Fruit fly (Drosophila melanogaster) whole organism, embryonic: ENCODE results near the gene Gprk2.
A peak's percentile ranks its signal among the peaks of the same experiment; 100 is the strongest.

Experiments
- Aef1 ChIP-seq: fragments of 200-800 bp; sonication (Bioruptor generic); IDR thresholded peaks from 3 replicates; pipeline ENCODE4 v1.3.6; 2022; ENCODE audit warnings: missing biosample characterization, missing genetic modification characterization
- Bgb ChIP-seq: fragments of 200-800 bp; sonication (Bioruptor generic); IDR thresholded peaks from 2 replicates; pipeline ENCODE4 v1.3.6; 2022; ENCODE audit warnings: missing biosample characterization, missing genetic modification characterization; ENCODE audit not compliant: partially characterized antibody
- C15 ChIP-seq: fragments of 200-800 bp; sonication (Bioruptor generic); IDR thresholded peaks from 3 replicates; pipeline ENCODE4 v1.3.6; 2022; ENCODE audit warnings: missing biosample characterization, missing genetic modification characterization
- CG10979 ChIP-seq: fragments of 200-800 bp; sonication (Bioruptor generic); optimal IDR thresholded peaks from 2 replicates; lab custom pipeline; 2018; ENCODE audit warnings: missing biosample characterization, mild to moderate bottlenecking, missing genetic modification characterization, moderate library complexity
- CG11398 ChIP-seq: fragments of 200-800 bp; sonication (Bioruptor generic); optimal IDR thresholded peaks from 2 replicates; lab custom pipeline; 2016; ENCODE audit warnings: missing biosample characterization, missing genetic modification characterization
- CG13424 ChIP-seq: fragments of 200-800 bp; sonication (Bioruptor generic); optimal IDR thresholded peaks from 2 replicates; lab custom pipeline; 2019; ENCODE audit warnings: missing biosample characterization, mild to moderate bottlenecking, missing genetic modification characterization, moderate library complexity
- CG14014 ChIP-seq: fragments of 200-800 bp; sonication (Bioruptor generic); IDR thresholded peaks from 2 replicates; pipeline ENCODE4 v1.3.6; 2022; ENCODE audit warnings: missing biosample characterization, missing genetic modification characterization
- CG17186 ChIP-seq: fragments of 200-800 bp; sonication (Bioruptor generic); optimal IDR thresholded peaks from 3 replicates; lab custom pipeline; 2017; ENCODE audit warnings: missing biosample characterization, missing genetic modification reagents, missing genetic modification characterization
- CG17328 ChIP-seq: fragments of 200-800 bp; sonication (Bioruptor generic); IDR thresholded peaks from 2 replicates; pipeline ENCODE4 v1.3.6; 2022; ENCODE audit warnings: missing biosample characterization, missing genetic modification characterization
- CG17829 ChIP-seq: fragments of 200-800 bp; optimal IDR thresholded peaks from 2 replicates; lab custom pipeline; 2019; ENCODE audit warnings: missing biosample characterization, mild to moderate bottlenecking, missing genetic modification characterization, moderate library complexity
- CG1832 ChIP-seq: fragments of 200-800 bp; sonication (Bioruptor generic); optimal IDR thresholded peaks from 2 replicates; lab custom pipeline; 2017; ENCODE audit warnings: missing biosample characterization, mild to moderate bottlenecking, missing genetic modification characterization, inconsistent platforms
- CG2116 ChIP-seq: fragments of 200-800 bp; sonication (Bioruptor generic); optimal IDR thresholded peaks from 3 replicates; lab custom pipeline; 2018; ENCODE audit warnings: missing biosample characterization, mild to moderate bottlenecking, missing genetic modification characterization
- CG30431 ChIP-seq: fragments of 200-800 bp; sonication (Bioruptor generic); optimal IDR thresholded peaks from 2 replicates; lab custom pipeline; 2017; ENCODE audit warnings: missing biosample characterization, missing genetic modification characterization
- CG3065 ChIP-seq: fragments of 200-800 bp; sonication (Bioruptor generic); optimal IDR thresholded peaks from 2 replicates; lab custom pipeline; 2016; ENCODE audit warnings: missing biosample characterization, missing genetic modification characterization
- CG31224 ChIP-seq: fragments of 200-800 bp; sonication (Bioruptor generic); IDR thresholded peaks from 2 replicates; pipeline ENCODE4 v1.3.6; 2022; ENCODE audit warnings: missing biosample characterization, missing genetic modification characterization
- CG34422 ChIP-seq: fragments of 200-800 bp; sonication (Bioruptor generic); IDR thresholded peaks from 3 replicates; pipeline ENCODE4 v1.3.6; 2022; ENCODE audit warnings: missing biosample characterization, missing genetic modification characterization
- CG4820 ChIP-seq: fragments of 200-800 bp; sonication (Bioruptor generic); optimal IDR thresholded peaks from 3 replicates; lab custom pipeline; 2016; ENCODE audit warnings: missing biosample characterization, missing genetic modification characterization
- CG4854 ChIP-seq: fragments of 200-800 bp; sonication (Bioruptor generic); optimal IDR thresholded peaks from 2 replicates; lab custom pipeline; 2016; ENCODE audit warnings: missing biosample characterization, missing genetic modification characterization, inconsistent platforms
- CG6813 ChIP-seq: fragments of 200-800 bp; sonication (Bioruptor generic); optimal IDR thresholded peaks from 2 replicates; lab custom pipeline; 2017; ENCODE audit warnings: missing biosample characterization, missing genetic modification characterization, mild to moderate bottlenecking, moderate library complexity, missing genetic modification reagents
- CG8478 ChIP-seq: fragments of >200 bp; optimal IDR thresholded peaks from 2 replicates; lab custom pipeline; 2018
- CG9727 ChIP-seq: fragments of 200-800 bp; sonication (Bioruptor generic); optimal IDR thresholded peaks from 3 replicates; lab custom pipeline; 2017; ENCODE audit warnings: missing biosample characterization, mild to moderate bottlenecking, missing genetic modification characterization
- CkIIα-i1 ChIP-seq: fragments of 200-800 bp; sonication (Bioruptor generic); IDR thresholded peaks from 2 replicates; pipeline ENCODE4 v1.3.6; 2022; ENCODE audit warnings: missing biosample characterization, missing genetic modification characterization
- D19B ChIP-seq: fragments of 200-800 bp; sonication (Bioruptor generic); optimal IDR thresholded peaks from 2 replicates; lab custom pipeline; 2017; ENCODE audit warnings: missing biosample characterization, mild to moderate bottlenecking, missing genetic modification characterization
- Dref ChIP-seq: fragments of 200-800 bp; sonication (Bioruptor generic); IDR thresholded peaks from 2 replicates; pipeline ENCODE4 v1.3.6; 2022; ENCODE audit warnings: missing biosample characterization, missing genetic modification characterization
- Fer2 ChIP-seq: fragments of 200-800 bp; sonication (Bioruptor generic); optimal IDR thresholded peaks from 2 replicates; lab custom pipeline; 2018; ENCODE audit warnings: missing biosample characterization, mild to moderate bottlenecking, missing genetic modification characterization, moderate library complexity
- Hmr ChIP-seq: fragments of 200-800 bp; sonication (Bioruptor generic); optimal IDR thresholded peaks from 3 replicates; lab custom pipeline; 2017; ENCODE audit warnings: mild to moderate bottlenecking, missing biosample characterization, missing genetic modification reagents, missing genetic modification characterization
- Lim3 ChIP-seq: fragments of 200-800 bp; sonication (Bioruptor generic); IDR thresholded peaks from 2 replicates; pipeline ENCODE4 v1.3.6; 2022; ENCODE audit warnings: missing biosample characterization, missing genetic modification characterization
- NC2α ChIP-seq: fragments of 200-800 bp; sonication (Bioruptor generic); optimal IDR thresholded peaks from 2 replicates; lab custom pipeline; 2016; ENCODE audit warnings: missing biosample characterization, missing genetic modification characterization
- Neu2 ChIP-seq: fragments of 200-800 bp; sonication (Bioruptor generic); optimal IDR thresholded peaks from 3 replicates; lab custom pipeline; 2016; ENCODE audit warnings: missing biosample characterization, missing genetic modification characterization, borderline replicate concordance
- Nf-YA ChIP-seq: fragments of 200-800 bp; sonication (Bioruptor generic); IDR thresholded peaks from 2 replicates; pipeline ENCODE4 v1.3.6; 2022; ENCODE audit warnings: missing biosample characterization, missing genetic modification characterization
- Rfx ChIP-seq: fragments of 200-800 bp; sonication (Bioruptor generic); IDR thresholded peaks from 2 replicates; pipeline ENCODE4 v1.3.6; 2022; ENCODE audit warnings: missing biosample characterization, missing genetic modification characterization
- TFAM ChIP-seq: fragments of 200-800 bp; sonication (Bioruptor generic); optimal IDR thresholded peaks from 2 replicates; lab custom pipeline; 2017; ENCODE audit warnings: missing biosample characterization, missing genetic modification characterization, inconsistent platforms
- Xrp1 ChIP-seq: fragments of 200-800 bp; sonication (Bioruptor generic); IDR thresholded peaks from 2 replicates; pipeline ENCODE4 v1.3.6; 2022; ENCODE audit warnings: missing biosample characterization, missing genetic modification characterization
- ap ChIP-seq: fragments of 200-800 bp; sonication (Bioruptor generic); IDR thresholded peaks from 2 replicates; pipeline ENCODE4 v1.3.6; 2022; ENCODE audit warnings: missing biosample characterization, missing genetic modification characterization
- ara ChIP-seq: fragments of 200-800 bp; sonication (Bioruptor generic); IDR thresholded peaks from 2 replicates; pipeline ENCODE4 v1.3.6; 2022; ENCODE audit warnings: missing biosample characterization, missing genetic modification characterization
- cg ChIP-seq: fragments of 200-800 bp; sonication (Bioruptor generic); optimal IDR thresholded peaks from 3 replicates; lab custom pipeline; 2019; ENCODE audit warnings: missing biosample characterization, mild to moderate bottlenecking, missing genetic modification characterization, moderate library complexity
- chm ChIP-seq: fragments of 200-800 bp; sonication (Bioruptor generic); IDR thresholded peaks from 2 replicates; pipeline ENCODE4 v1.3.6; 2022; ENCODE audit warnings: missing biosample characterization, missing genetic modification characterization
- ci ChIP-seq: fragments of 200-800 bp; sonication (Bioruptor generic); IDR thresholded peaks from 3 replicates; pipeline ENCODE4 v1.3.6; 2022; ENCODE audit warnings: missing biosample characterization, missing genetic modification characterization
- ewg ChIP-seq: fragments of 200-800 bp; sonication (Bioruptor generic); optimal IDR thresholded peaks from 3 replicates; lab custom pipeline; 2017; ENCODE audit warnings: mild to moderate bottlenecking, missing biosample characterization, missing genetic modification reagents, missing genetic modification characterization
- grau ChIP-seq: fragments of 200-800 bp; optimal IDR thresholded peaks from 3 replicates; lab custom pipeline; 2019; ENCODE audit warnings: missing biosample characterization, mild to moderate bottlenecking, missing genetic modification characterization, moderate library complexity
- hkb ChIP-seq, 2 experiments: fragments of 200-800 bp in 1 of 2; fragments of >200 bp in 1 of 2; sonication (Bioruptor generic) in 1 of 2; IDR thresholded peaks in 1 of 2; optimal IDR thresholded peaks in 1 of 2; 2 replicates each; pipeline versions ENCODE4 v1.3.6 to Lab custom; 2017 to 2022; ENCODE audit warnings: missing biosample characterization in 1 of 2, missing genetic modification characterization in 1 of 2
- hth ChIP-seq: fragments of >200 bp; optimal IDR thresholded peaks from 2 replicates; lab custom pipeline; 2017; ENCODE audit warnings: inconsistent platforms
- kni ChIP-seq: fragments of 200-800 bp; sonication (Bioruptor generic); optimal IDR thresholded peaks from 3 replicates; lab custom pipeline; 2017; ENCODE audit warnings: mild to moderate bottlenecking, missing biosample characterization, missing genetic modification reagents, missing genetic modification characterization
- nerfin-1 ChIP-seq: fragments of 200-800 bp; sonication (Bioruptor generic); optimal IDR thresholded peaks from 3 replicates; lab custom pipeline; 2019; ENCODE audit warnings: missing biosample characterization, mild to moderate bottlenecking, missing genetic modification characterization, moderate library complexity
- rib ChIP-seq: fragments of 200-800 bp; sonication (Bioruptor generic); IDR thresholded peaks from 2 replicates; pipeline ENCODE4 v1.3.6; 2022; ENCODE audit warnings: missing biosample characterization, missing genetic modification characterization
- shn ChIP-seq: fragments of 200-800 bp; sonication (Bioruptor generic); optimal IDR thresholded peaks from 3 replicates; lab custom pipeline; 2016; ENCODE audit warnings: missing biosample characterization, missing genetic modification characterization
- stc ChIP-seq: fragments of 200-800 bp; sonication (Bioruptor generic); IDR thresholded peaks from 2 replicates; pipeline ENCODE4 v1.3.6; 2022; ENCODE audit warnings: missing biosample characterization, missing genetic modification characterization
- tio ChIP-seq: fragments of 200-800 bp; sonication (Bioruptor generic); optimal IDR thresholded peaks from 2 replicates; lab custom pipeline; 2017; ENCODE audit warnings: missing biosample characterization, missing genetic modification characterization, inconsistent platforms
- toy ChIP-seq: fragments of 200-800 bp; sonication (Bioruptor generic); IDR thresholded peaks from 2 replicates; pipeline ENCODE4 v1.3.6; 2022; ENCODE audit warnings: missing biosample characterization, missing genetic modification characterization
- unpg ChIP-seq: fragments of 200-800 bp; sonication (Bioruptor generic); optimal IDR thresholded peaks from 3 replicates; lab custom pipeline; 2018; ENCODE audit warnings: missing biosample characterization, mild to moderate bottlenecking, missing genetic modification characterization, moderate library complexity
- wek ChIP-seq: fragments of 200-800 bp; sonication (Bioruptor generic); optimal IDR thresholded peaks from 3 replicates; lab custom pipeline; 2018; ENCODE audit warnings: missing biosample characterization, mild to moderate bottlenecking, missing genetic modification characterization, moderate library complexity

Gprk2 gene

DNA sequence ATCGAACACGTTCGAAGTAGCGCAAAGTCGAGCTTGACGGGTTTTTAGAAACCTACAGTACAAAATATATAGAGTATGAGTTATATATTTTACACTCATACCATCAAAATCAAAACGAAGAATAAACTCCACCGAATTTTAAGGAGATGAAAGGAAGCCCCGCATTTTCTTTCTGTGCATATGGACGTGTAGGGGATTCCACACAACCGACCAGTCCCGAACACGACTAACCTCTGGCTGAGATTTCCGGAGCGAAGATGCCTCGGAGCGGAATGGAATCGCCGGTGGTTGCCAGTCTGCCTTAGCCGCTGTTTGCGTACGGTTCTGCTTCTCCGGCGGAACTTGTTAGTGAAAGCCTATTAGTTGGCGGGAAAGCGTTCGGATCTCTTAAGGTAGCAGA is 20.9 kb upstream of the Gprk2 start (continued):
- peak; percentile 96 for TF ChIP-seq CG17328
- peak; percentile 93 for TF ChIP-seq ap (GFP tag; lab: Robert Waterston, UW)
- TF ChIP-seq kni (GFP tag; lab: Kevin White, UChicago), result peak; percentile 34
- peak; percentile 98 for TF ChIP-seq rib
- TF ChIP-seq CG11398 (GFP tag; lab: Kevin White, UChicago), result peak; percentile 95
- TF ChIP-seq grau (tag; lab: Kevin White, UChicago), result peak; percentile 97
- TF ChIP-seq Hmr, result peak; percentile 98
- TF ChIP-seq CG9727 (GFP tag; lab: Kevin White, UChicago), result peak; percentile 95
- TF ChIP-seq CG10979, result peak; percentile 94
- peak; percentile 92 for TF ChIP-seq CG3065 (GFP tag; lab: Kevin White, UChicago)
- peak; percentile 84 for TF ChIP-seq Fer2 (tag; lab: Kevin White, UChicago)
- peak; percentile 74 for TF ChIP-seq CG2116
- TF ChIP-seq CG6813 (GFP tag; lab: Kevin White, UChicago), result peak; percentile 95
- TF ChIP-seq CG13424 (tag; lab: Kevin White, UChicago), result peak; percentile 96
- TF ChIP-seq CG8478 (lab: Kevin White, UChicago), result no peak
- peak; percentile 96 for TF ChIP-seq NC2α
- peak; percentile 99 for TF ChIP-seq unpg
- peak; percentile 42 for TF ChIP-seq CG1832 (GFP tag; lab: Kevin White, UChicago)
- TF ChIP-seq ci (GFP tag; lab: Robert Waterston, UW), result peak; percentile 97
- TF ChIP-seq CG4854 (GFP tag; lab: Kevin White, UChicago), result peak; percentile 95
- peak; percentile 99 for TF ChIP-seq CG34422 (GFP tag; lab: Robert Waterston, UW)
- peak; percentile 87 for TF ChIP-seq nerfin-1 (tag; lab: Kevin White, UChicago)
- TF ChIP-seq hth (lab: Kevin White, UChicago), result no peak
- peak; percentile 97 for TF ChIP-seq stc
- peak; percentile 95 for TF ChIP-seq CG31224 (GFP tag; lab: Robert Waterston, UW)
- TF ChIP-seq shn (GFP tag; lab: Kevin White, UChicago), result peak; percentile 98
- peak; percentile 92 for TF ChIP-seq D19B (GFP tag; lab: Kevin White, UChicago)
- peak; percentile 86 for TF ChIP-seq Lim3
- peak; percentile 93 for TF ChIP-seq C15 (GFP tag; lab: Robert Waterston, UW)
- peak; percentile 97 for TF ChIP-seq CG14014
- peak; percentile 94 for TF ChIP-seq toy (GFP tag; lab: Robert Waterston, UW)
- peak; percentile 47 for TF ChIP-seq Dref (GFP tag; lab: Robert Waterston, UW)
- TF ChIP-seq Aef1 (GFP tag; lab: Robert Waterston, UW), result peak; percentile 97
- peak; percentile 88 for TF ChIP-seq Nf-YA (GFP tag; lab: Robert Waterston, UW)
- peak; percentile 99 for TF ChIP-seq Rfx
- TF ChIP-seq ara (GFP tag; lab: Robert Waterston, UW), result peak; percentile 98
- peak; percentile 95 for TF ChIP-seq chm (GFP tag; lab: Robert Waterston, UW)
- TF ChIP-seq CG30431 (GFP tag; lab: Kevin White, UChicago), result peak; percentile 95
- peak; percentile 93 for TF ChIP-seq tio
- TF ChIP-seq Bgb (GFP tag; lab: Robert Waterston, UW), result no peak
- TF ChIP-seq Xrp1 (GFP tag; lab: Robert Waterston, UW), result peak; percentile 98
- TF ChIP-seq wek (GFP tag; lab: Kevin White, UChicago), result peak; percentile 86
- peak; percentile 93 for TF ChIP-seq ewg (GFP tag; lab: Kevin White, UChicago)
- peak; percentile 92 for TF ChIP-seq hkb (optimal IDR thresholded peaks at IDR 0.05; lab: Kevin White, UChicago)
- peak; percentile 97 for TF ChIP-seq hkb (GFP tag; IDR thresholded peaks at IDR 0.05; lab: Robert Waterston, UW)
- peak; percentile 77 for TF ChIP-seq Neu2
- peak; percentile 93 for TF ChIP-seq CG4820 (GFP tag; lab: Kevin White, UChicago)
- peak; percentile 81 for TF ChIP-seq CG17186
- peak; percentile 98 for TF ChIP-seq CG17829 (tag; lab: Kevin White, UChicago)
- no peak for TF ChIP-seq cg (GFP tag; lab: Kevin White, UChicago)
- peak; percentile 83; the same call in 1 of the 2 replicates for TF ChIP-seq CkIIα-i1 (GFP tag; lab: Robert Waterston, UW)
- peak; percentile 59 for TF ChIP-seq TFAM (GFP tag; lab: Kevin White, UChicago)
